Worm (Caenorhabditis elegans) whole organism, late embryonic: ENCODE data around the gene Y32B12B.8.

Source experiments
- ama-1 ChIP-seq: fragments of 150-350 bp; optimal IDR thresholded peaks from 2 replicates; lab custom pipeline; 2014
- ceh-22 ChIP-seq: sonication (generic microtip); optimal IDR thresholded peaks from 2 replicates; lab custom pipeline; 2017; ENCODE audit warnings: missing biosample characterization, missing genetic modification characterization
- ceh-9 ChIP-seq: sonication (generic microtip); optimal IDR thresholded peaks from 2 replicates; lab custom pipeline; 2016; ENCODE audit warnings: mild to moderate bottlenecking, missing genetic modification characterization, inconsistent platforms, missing compliant biosample characterization
- che-1 ChIP-seq: sonication (generic microtip); optimal IDR thresholded peaks from 2 replicates; lab custom pipeline; 2016; ENCODE audit warnings: mild to moderate bottlenecking, missing genetic modification characterization, missing compliant biosample characterization
- elt-2 ChIP-seq: sonication (generic microtip); optimal IDR thresholded peaks from 2 replicates; lab custom pipeline; 2016; ENCODE audit warnings: missing genetic modification reagents, missing genetic modification characterization, missing compliant biosample characterization
- fkh-10 ChIP-seq: fragments of 150-350 bp; optimal IDR thresholded peaks from 2 replicates; lab custom pipeline; 2014; ENCODE audit warnings: missing biosample characterization, missing genetic modification reagents, missing genetic modification characterization
- fkh-6 ChIP-seq: sonication (generic microtip); optimal IDR thresholded peaks from 2 replicates; lab custom pipeline; 2016; ENCODE audit warnings: missing genetic modification characterization, missing compliant biosample characterization
- hlh-15 ChIP-seq: sonication (generic microtip); optimal IDR thresholded peaks from 2 replicates; lab custom pipeline; 2016; ENCODE audit warnings: missing genetic modification characterization, missing compliant biosample characterization
- nhr-232 ChIP-seq: sonication (generic microtip); optimal IDR thresholded peaks from 2 replicates; lab custom pipeline; 2016; ENCODE audit warnings: missing genetic modification characterization, missing compliant biosample characterization
- odd-2 ChIP-seq: sonication (generic microtip); optimal IDR thresholded peaks from 2 replicates; lab custom pipeline; 2017; ENCODE audit warnings: antibody characterized with exemption, mild to moderate bottlenecking, missing genetic modification characterization, missing compliant biosample characterization
- pag-3 ChIP-seq: sonication (generic microtip); optimal IDR thresholded peaks from 2 replicates; lab custom pipeline; 2016; ENCODE audit warnings: missing compliant biosample characterization, missing genetic modification characterization, borderline replicate concordance
- pqm-1 ChIP-seq: sonication (generic microtip); optimal IDR thresholded peaks from 2 replicates; lab custom pipeline; 2016; ENCODE audit warnings: missing genetic modification characterization, missing compliant biosample characterization
- sdc-2 ChIP-seq: sonication (generic microtip); optimal IDR thresholded peaks from 2 replicates; lab custom pipeline; 2016; ENCODE audit warnings: missing genotype, missing genetic modification characterization, missing compliant biosample characterization
- sox-4 ChIP-seq: sonication (generic microtip); optimal IDR thresholded peaks from 2 replicates; lab custom pipeline; 2017; ENCODE audit warnings: mild to moderate bottlenecking, missing genetic modification characterization, inconsistent platforms, missing compliant biosample characterization

DNA sequence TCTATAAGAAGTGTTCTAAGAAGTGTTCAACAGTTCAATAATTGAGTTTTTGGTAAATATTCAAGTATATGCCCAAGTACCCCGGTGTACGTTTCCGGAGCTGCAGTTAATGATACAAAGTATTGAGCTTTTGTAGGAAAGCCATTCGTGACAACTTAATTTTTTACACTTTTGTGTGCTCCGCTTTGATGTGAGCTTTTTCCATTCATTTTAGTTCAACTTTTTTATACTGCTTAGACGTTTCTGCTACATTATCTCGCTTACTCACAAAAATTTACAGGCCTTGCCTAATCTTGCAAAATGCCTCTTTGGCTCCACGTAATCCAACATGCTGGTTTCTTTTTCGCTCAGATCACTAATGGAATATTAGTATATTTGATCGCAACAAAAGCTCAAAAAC is 40.6 kb downstream of the Y32B12B.8 start, which contains the start of gene str-151:
- TF ChIP-seq ceh-22 (tag; lab: Kevin White, UChicago) (no peak), ceh-9 (tag; lab: Kevin White, UChicago) (no peak), hlh-15 (tag; lab: Kevin White, UChicago) (no peak), nhr-232 (no peak), fkh-10 (no peak), elt-2 (tag; lab: Kevin White, UChicago) (no peak), che-1 (tag; lab: Kevin White, UChicago) (no peak), ama-1 (lab: Kevin White, UChicago) (no peak), pqm-1 (tag; lab: Kevin White, UChicago) (no peak), pag-3 (tag; lab: Kevin White, UChicago) (no peak), sox-4 (no peak), fkh-6 (no peak), sdc-2 (tag; lab: Kevin White, UChicago) (no peak), odd-2 (no peak)
